Fruit fly (Drosophila melanogaster): ENCODE data around the gene CG16721.

- TF ChIP-seq CG31441 (GFP tag; IDR thresholded peaks at IDR 0.05) (peak; percentile 24; the same call in 1 of the 2 replicates), cg (GFP tag; optimal IDR thresholded peaks at IDR 0.05) (peak; percentile 2), CG12071 (GFP tag; optimal IDR thresholded peaks at IDR 0.05) (no peak), Nf-YB (GFP tag; optimal IDR thresholded peaks at IDR 0.05) (no peak), tap (tag; optimal IDR thresholded peaks at IDR 0.05) (no peak), slp2 (GFP tag; optimal IDR thresholded peaks at IDR 0.05) (no peak), Doc3 (GFP tag; IDR thresholded peaks at IDR 0.05; ENCODE audit: partially characterized antibody) (no peak), Rfx (GFP tag; IDR thresholded peaks at IDR 0.05) (peak; percentile 66), Dref (GFP tag; IDR thresholded peaks at IDR 0.05) (no peak), nerfin-1 (tag; optimal IDR thresholded peaks at IDR 0.05) (no peak), CG6175 (GFP tag; IDR thresholded peaks at IDR 0.05) (no peak), bowl (GFP tag; IDR thresholded peaks at IDR 0.05) (no peak), psq (GFP tag; optimal IDR thresholded peaks at IDR 0.05) (no peak), lmd (GFP tag; IDR thresholded peaks at IDR 0.05) (peak; percentile 46)
These were observed 32.1 kb upstream of the CG16721 start for dm6 chrX:5847544-5847943.
